Fruit fly (Drosophila melanogaster): ENCODE data around the gene CG6287.
A peak's percentile ranks its signal among the peaks of the same experiment; 100 is the strongest.

CG6287 gene

dm6 chr2L:11106562-11106962, 49.0 kb downstream of the CG6287 start, which contains the start of gene Reps:
Reps (minus strand) TSS chr2L:11106645.
- TF ChIP-seq CG15710 (tag; optimal IDR thresholded peaks at IDR 0.05) (peak; percentile 98), CG9948 (tag; optimal IDR thresholded peaks at IDR 0.05) (peak; percentile 98), fd96Ca (GFP tag; IDR thresholded peaks at IDR 0.05) (peak; percentile 99), EcR (GFP tag; optimal IDR thresholded peaks at IDR 0.05) (peak; percentile 51), Pif1B (GFP tag; optimal IDR thresholded peaks at IDR 0.05) (peak; percentile 96), CG4496 (GFP tag; IDR thresholded peaks at IDR 0.05) (peak; percentile 99), CG13204 (GFP tag; optimal IDR thresholded peaks at IDR 0.05) (no peak), Pif1A (GFP tag; optimal IDR thresholded peaks at IDR 0.05) (peak; percentile 97), CG10348 (GFP tag; IDR thresholded peaks at IDR 0.05) (peak; percentile 96), CG32121 (GFP tag; IDR thresholded peaks at IDR 0.05) (peak; percentile 98), CG8159 (tag; optimal IDR thresholded peaks at IDR 0.05) (peak; percentile 98), rn (GFP tag; IDR thresholded peaks at IDR 0.05) (peak; percentile 98), D1 (tag; optimal IDR thresholded peaks at IDR 0.05) (no peak), CG12605 (GFP tag; IDR thresholded peaks at IDR 0.05) (peak; percentile 96), Ets98B (GFP tag; IDR thresholded peaks at IDR 0.05) (peak; percentile 98), CG34367 (tag; optimal IDR thresholded peaks at IDR 0.05) (peak; percentile 98), CG14655 (GFP tag; optimal IDR thresholded peaks at IDR 0.05) (peak; percentile 98), Snoo (tag; optimal IDR thresholded peaks at IDR 0.05) (peak; percentile 98), CG17806 (tag; optimal IDR thresholded peaks at IDR 0.05) (peak; percentile 98), gl (tag; optimal IDR thresholded peaks at IDR 0.05) (peak; percentile 92), CG8301 (tag; optimal IDR thresholded peaks at IDR 0.05) (peak; percentile 97)

- TF ChIP-seq CG8301 (tag; optimal IDR thresholded peaks at IDR 0.05): no peak
- 0 out of 3 replicates have a peak, but pooled peaks have one; percentile 35 for TF ChIP-seq fd96Ca (GFP tag; IDR thresholded peaks at IDR 0.05)
These were observed 50.2 kb downstream of the CG6287 start for dm6 chr2L:11105320-11105719.
